Worm (Caenorhabditis elegans) whole organism, L3 larva: ENCODE results near the gene Y38E10A.1.

Experiments
- ZK546.5 ChIP-seq: sonication (generic microtip); optimal IDR thresholded peaks from 2 replicates; lab custom pipeline; 2017; ENCODE audit warnings: missing biosample characterization, missing genetic modification characterization
- ceh-82 ChIP-seq: fragments of 150-350 bp; optimal IDR thresholded peaks from 2 replicates; lab custom pipeline; 2014; ENCODE audit warnings: missing biosample characterization, missing genetic modification characterization
- egl-5 ChIP-seq: fragments of 150-350 bp; optimal IDR thresholded peaks from 2 replicates; lab custom pipeline; 2017; ENCODE audit warnings: missing biosample characterization, missing genetic modification reagents, missing genetic modification characterization, inconsistent platforms
- fkh-2 ChIP-seq: fragments of 150-350 bp; optimal IDR thresholded peaks from 2 replicates; lab custom pipeline; 2014; ENCODE audit warnings: missing biosample characterization, missing genetic modification reagents, missing genetic modification characterization
- jun-1 ChIP-seq: fragments of 150-350 bp; optimal IDR thresholded peaks from 2 replicates; lab custom pipeline; 2014; ENCODE audit warnings: missing biosample characterization, missing genetic modification reagents, missing genetic modification characterization
- mdl-1 ChIP-seq: fragments of 150-350 bp; optimal IDR thresholded peaks from 2 replicates; lab custom pipeline; 2014; ENCODE audit warnings: missing biosample characterization, missing genetic modification characterization
- mml-1 ChIP-seq: fragments of 150-350 bp; sonication (generic microtip); optimal IDR thresholded peaks from 3 replicates; lab custom pipeline; 2014; ENCODE audit warnings: missing biosample characterization, missing genetic modification characterization
- nhr-23 ChIP-seq: fragments of 150-350 bp; optimal IDR thresholded peaks from 2 replicates; lab custom pipeline; 2014; ENCODE audit warnings: missing biosample characterization, missing genetic modification reagents, missing genetic modification characterization
- nhr-237 ChIP-seq: fragments of 150-350 bp; optimal IDR thresholded peaks from 2 replicates; lab custom pipeline; 2014; ENCODE audit warnings: missing biosample characterization, missing genetic modification characterization
- nhr-28 ChIP-seq: fragments of 150-350 bp; optimal IDR thresholded peaks from 2 replicates; lab custom pipeline; 2014; ENCODE audit warnings: missing biosample characterization, missing genetic modification characterization
- snpc-4 ChIP-seq: fragments of 150-350 bp; optimal IDR thresholded peaks from 2 replicates; lab custom pipeline; 2014; ENCODE audit warnings: missing biosample characterization, missing genetic modification characterization
- unc-62 ChIP-seq: fragments of 150-350 bp; sonication (generic microtip); optimal IDR thresholded peaks from 4 replicates; lab custom pipeline; 2014; ENCODE audit warnings: missing biosample characterization, missing genetic modification reagents, missing genetic modification characterization
- zag-1 ChIP-seq: fragments of 150-350 bp; optimal IDR thresholded peaks from 2 replicates; lab custom pipeline; 2014; ENCODE audit warnings: missing biosample characterization, missing genetic modification characterization
- ztf-11 ChIP-seq: fragments of 150-350 bp; optimal IDR thresholded peaks from 2 replicates; lab custom pipeline; 2014; ENCODE audit warnings: missing biosample characterization, missing genetic modification characterization
- ztf-4 ChIP-seq: fragments of 150-350 bp; optimal IDR thresholded peaks from 2 replicates; lab custom pipeline; 2014; ENCODE audit warnings: missing biosample characterization, missing genetic modification characterization

Gene Y38E10A.1

DNA sequence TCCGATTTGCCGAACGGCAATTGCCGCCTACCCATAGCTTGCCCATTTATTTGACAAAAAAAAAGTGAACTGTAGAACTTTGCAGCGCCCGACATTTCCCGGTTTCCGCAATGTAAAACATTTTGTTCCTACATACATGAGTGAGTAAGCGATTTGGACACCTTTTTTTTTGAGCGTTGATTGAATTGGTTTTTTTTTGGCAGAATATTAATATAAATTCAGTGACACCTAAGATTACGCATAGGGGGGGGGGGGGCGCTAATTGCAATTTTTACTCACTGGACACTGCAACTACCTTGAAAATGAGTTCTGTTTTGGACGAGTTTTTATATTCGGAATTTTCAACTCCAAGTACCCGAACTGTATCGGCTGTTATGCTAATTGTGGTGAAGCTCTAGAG is 44.9 kb downstream of the Y38E10A.1 start, which contains the start of gene srx-118:
Gene srx-118 (plus strand): TSS at position 301 of the 400 bp plus-strand sequence.
- TF ChIP-seq nhr-23 (no peak), jun-1 (tag; lab: Kevin White, UChicago) (no peak), nhr-28 (tag; lab: Kevin White, UChicago) (no peak), unc-62 (GFP tag; lab: Kevin White, UChicago) (no peak), ztf-4 (tag; lab: Kevin White, UChicago) (no peak), ceh-82 (tag; lab: Kevin White, UChicago) (no peak), mml-1 (tag; lab: Kevin White, UChicago) (no peak), mdl-1 (tag; lab: Kevin White, UChicago) (no peak), snpc-4 (tag; lab: Kevin White, UChicago) (no peak), ztf-11 (no peak), zag-1 (tag; lab: Kevin White, UChicago) (no peak), fkh-2 (no peak), ZK546.5 (tag; lab: Kevin White, UChicago) (no peak), egl-5 (tag; lab: Kevin White, UChicago) (no peak), nhr-237 (tag; lab: Kevin White, UChicago) (no peak)
